Fruit fly (Drosophila melanogaster) whole organism, embryonic: ENCODE data around the gene CG15814.

Experiments used
- CG10267 ChIP-seq: fragments of 200-800 bp; sonication (Bioruptor generic); optimal IDR thresholded peaks from 2 replicates; lab custom pipeline; 2018; ENCODE audit warnings: missing biosample characterization, mild to moderate bottlenecking, missing genetic modification characterization, moderate library complexity
- CG11247 ChIP-seq: fragments of 200-800 bp; sonication (Bioruptor generic); IDR thresholded peaks from 2 replicates; pipeline ENCODE4 v1.3.6; 2022; ENCODE audit warnings: missing biosample characterization, missing genetic modification characterization
- CG11560 ChIP-seq: fragments of 200-800 bp; sonication (Bioruptor generic); IDR thresholded peaks from 3 replicates; pipeline ENCODE4 v1.3.6; 2022; ENCODE audit warnings: missing biosample characterization, missing genetic modification characterization
- CG12391 ChIP-seq: fragments of 200-800 bp; sonication (Bioruptor generic); optimal IDR thresholded peaks from 3 replicates; lab custom pipeline; 2018; ENCODE audit warnings: missing biosample characterization, mild to moderate bottlenecking, missing genetic modification characterization, moderate library complexity
- CG12769 ChIP-seq: fragments of 200-800 bp; sonication (Bioruptor generic); optimal IDR thresholded peaks from 2 replicates; lab custom pipeline; 2019; ENCODE audit warnings: missing biosample characterization, mild to moderate bottlenecking, missing genetic modification characterization, moderate library complexity
- CG16813 ChIP-seq: fragments of 200-800 bp; sonication (Bioruptor generic); IDR thresholded peaks from 3 replicates; pipeline ENCODE4 v1.3.6; 2022; ENCODE audit warnings: missing biosample characterization, missing genetic modification characterization; ENCODE audit not compliant: partially characterized antibody
- CG16815 ChIP-seq: fragments of 200-800 bp; sonication (Bioruptor generic); optimal IDR thresholded peaks from 3 replicates; lab custom pipeline; 2017; ENCODE audit warnings: missing biosample characterization, mild to moderate bottlenecking, missing genetic modification characterization
- CG17361 ChIP-seq: fragments of 200-800 bp; sonication (Bioruptor generic); IDR thresholded peaks from 3 replicates; pipeline ENCODE4 v1.3.6; 2022; ENCODE audit warnings: missing biosample characterization, missing genetic modification characterization
- CG17912 ChIP-seq: fragments of 200-800 bp; sonication (Bioruptor generic); optimal IDR thresholded peaks from 2 replicates; lab custom pipeline; 2018; ENCODE audit warnings: missing biosample characterization, mild to moderate bottlenecking, missing genetic modification characterization
- CG2199 ChIP-seq: fragments of 200-800 bp; sonication (Bioruptor generic); IDR thresholded peaks from 3 replicates; pipeline ENCODE4 v1.3.6; 2022; ENCODE audit warnings: missing biosample characterization, missing genetic modification characterization
- CG2678 ChIP-seq: fragments of 200-800 bp; sonication (Bioruptor generic); optimal IDR thresholded peaks from 3 replicates; lab custom pipeline; 2019; ENCODE audit warnings: missing biosample characterization, mild to moderate bottlenecking, missing genetic modification characterization, moderate library complexity
- CG3847 ChIP-seq: fragments of 200-800 bp; sonication (Bioruptor generic); IDR thresholded peaks from 2 replicates; pipeline ENCODE4 v1.3.6; 2022; ENCODE audit warnings: missing biosample characterization, missing genetic modification characterization
- CG5245 ChIP-seq: fragments of 200-800 bp; sonication (Bioruptor generic); optimal IDR thresholded peaks from 3 replicates; lab custom pipeline; 2016; ENCODE audit warnings: missing biosample characterization, missing genetic modification characterization
- CG7839 ChIP-seq: fragments of 200-800 bp; sonication (Bioruptor generic); optimal IDR thresholded peaks from 3 replicates; lab custom pipeline; 2018; ENCODE audit warnings: missing biosample characterization, mild to moderate bottlenecking, missing genetic modification characterization, moderate library complexity
- CG8089 ChIP-seq: fragments of 200-800 bp; sonication (Bioruptor generic); optimal IDR thresholded peaks from 3 replicates; lab custom pipeline; 2016; ENCODE audit warnings: missing biosample characterization, missing genetic modification characterization
- CG8478 ChIP-seq: fragments of >200 bp; optimal IDR thresholded peaks from 2 replicates; lab custom pipeline; 2018
- CG9932 ChIP-seq: fragments of 200-800 bp; sonication (Bioruptor generic); IDR thresholded peaks from 2 replicates; pipeline ENCODE4 v1.3.6; 2022; ENCODE audit warnings: missing biosample characterization, missing genetic modification characterization
- Dbx ChIP-seq: fragments of 200-800 bp; sonication (Bioruptor generic); IDR thresholded peaks from 3 replicates; pipeline ENCODE4 v1.3.6; 2022; ENCODE audit warnings: missing biosample characterization, missing genetic modification characterization
- Dek ChIP-seq: fragments of 200-800 bp; sonication (Bioruptor generic); optimal IDR thresholded peaks from 3 replicates; lab custom pipeline; 2019; ENCODE audit warnings: missing biosample characterization, mild to moderate bottlenecking, missing genetic modification characterization, moderate library complexity
- Fer2 ChIP-seq: fragments of 200-800 bp; sonication (Bioruptor generic); optimal IDR thresholded peaks from 2 replicates; lab custom pipeline; 2018; ENCODE audit warnings: missing biosample characterization, mild to moderate bottlenecking, missing genetic modification characterization, moderate library complexity
- HLHmδ ChIP-seq: fragments of 200-800 bp; sonication (Bioruptor generic); optimal IDR thresholded peaks from 2 replicates; lab custom pipeline; 2018; ENCODE audit warnings: missing biosample characterization, mild to moderate bottlenecking, missing genetic modification characterization, moderate library complexity
- Hsf ChIP-seq: fragments of 200-800 bp; sonication (Bioruptor generic); optimal IDR thresholded peaks from 3 replicates; lab custom pipeline; 2016; ENCODE audit warnings: missing biosample characterization, missing genetic modification characterization
- Lhr ChIP-seq: fragments of 200-800 bp; sonication (Bioruptor generic); optimal IDR thresholded peaks from 3 replicates; lab custom pipeline; 2017; ENCODE audit warnings: mild to moderate bottlenecking, missing biosample characterization, missing genetic modification reagents, missing genetic modification characterization
- MBD-R2 ChIP-seq: fragments of 200-800 bp; sonication (Bioruptor generic); IDR thresholded peaks from 2 replicates; pipeline ENCODE4 v1.3.6; 2022; ENCODE audit warnings: missing biosample characterization, missing genetic modification characterization
- Med ChIP-seq: fragments of 200-800 bp; sonication (Bioruptor generic); peaks from one replicate; lab custom pipeline; 2016; ENCODE audit warnings: missing biosample characterization, missing genetic modification characterization, mild to moderate bottlenecking, inconsistent platforms, moderate library complexity
- Nf-YC ChIP-seq: fragments of 200-800 bp; optimal IDR thresholded peaks from 3 replicates; lab custom pipeline; 2019; ENCODE audit warnings: missing biosample characterization, mild to moderate bottlenecking, missing genetic modification characterization, moderate library complexity
- Rfx ChIP-seq: fragments of 200-800 bp; sonication (Bioruptor generic); IDR thresholded peaks from 2 replicates; pipeline ENCODE4 v1.3.6; 2022; ENCODE audit warnings: missing biosample characterization, missing genetic modification characterization
- Vsx1 ChIP-seq: fragments of 200-800 bp; sonication (Bioruptor generic); optimal IDR thresholded peaks from 2 replicates; lab custom pipeline; 2017; ENCODE audit warnings: missing biosample characterization, mild to moderate bottlenecking, missing genetic modification characterization, missing genetic modification reagents
- ab ChIP-seq: fragments of 200-800 bp; sonication (Bioruptor generic); optimal IDR thresholded peaks from 2 replicates; lab custom pipeline; 2016; ENCODE audit warnings: missing biosample characterization, missing genetic modification characterization
- abd-A ChIP-seq: fragments of 200-800 bp; sonication (Bioruptor generic); optimal IDR thresholded peaks from 3 replicates; lab custom pipeline; 2019; ENCODE audit warnings: missing biosample characterization, mild to moderate bottlenecking, missing genetic modification characterization, moderate library complexity
- amos ChIP-seq: fragments of 200-800 bp; sonication (Bioruptor generic); IDR thresholded peaks from 2 replicates; pipeline ENCODE4 v1.3.6; 2022; ENCODE audit warnings: missing biosample characterization, missing genetic modification characterization; ENCODE audit not compliant: partially characterized antibody
- ase ChIP-seq: fragments of 200-800 bp; sonication (Bioruptor generic); IDR thresholded peaks from 3 replicates; pipeline ENCODE4 v1.3.6; 2022; ENCODE audit warnings: missing biosample characterization, missing genetic modification characterization
- bab2 ChIP-seq: fragments of 200-800 bp; sonication (Bioruptor generic); optimal IDR thresholded peaks from 2 replicates; lab custom pipeline; 2016; ENCODE audit warnings: missing biosample characterization, missing genetic modification characterization
- bbx ChIP-seq: fragments of 200-800 bp; sonication (Bioruptor generic); IDR thresholded peaks from 2 replicates; pipeline ENCODE4 v1.3.6; 2022; ENCODE audit warnings: missing biosample characterization, missing genetic modification characterization; ENCODE audit not compliant: partially characterized antibody
- bcd ChIP-seq: fragments of 200-800 bp; sonication (Bioruptor generic); optimal IDR thresholded peaks from 2 replicates; lab custom pipeline; 2017; ENCODE audit warnings: missing biosample characterization, mild to moderate bottlenecking, missing genetic modification characterization
- crp ChIP-seq, 2 experiments: fragments of 200-800 bp; sonication (Bioruptor generic); optimal IDR thresholded peaks; 2 replicates in 1 of 2; 3 replicates in 1 of 2; lab custom pipeline; 2017; ENCODE audit warnings: missing biosample characterization in 2 of 2, missing genetic modification characterization in 2 of 2, mild to moderate bottlenecking in 1 of 2, moderate library complexity in 1 of 2
- dpn ChIP-seq, 2 experiments: fragments of 200-800 bp; sonication (Bioruptor generic); optimal IDR thresholded peaks; 3 replicates each; lab custom pipeline; 2016; ENCODE audit warnings: missing biosample characterization in 2 of 2, missing genetic modification characterization in 2 of 2
- grau ChIP-seq: fragments of 200-800 bp; optimal IDR thresholded peaks from 3 replicates; lab custom pipeline; 2019; ENCODE audit warnings: missing biosample characterization, mild to moderate bottlenecking, missing genetic modification characterization, moderate library complexity
- hbn ChIP-seq: fragments of 200-800 bp; sonication (Bioruptor generic); IDR thresholded peaks from 2 replicates; pipeline ENCODE4 v1.3.6; 2022; ENCODE audit warnings: missing biosample characterization, missing genetic modification characterization; ENCODE audit not compliant: partially characterized antibody
- her ChIP-seq: fragments of 200-800 bp; sonication (Bioruptor generic); optimal IDR thresholded peaks from 2 replicates; lab custom pipeline; 2016; ENCODE audit warnings: missing biosample characterization, missing genetic modification characterization
- lbe ChIP-seq: fragments of 200-800 bp; sonication (Bioruptor generic); optimal IDR thresholded peaks from 2 replicates; lab custom pipeline; 2016; ENCODE audit warnings: missing biosample characterization, mild to moderate bottlenecking, missing genetic modification characterization
- lilli ChIP-seq: fragments of 200-800 bp; sonication (Bioruptor generic); optimal IDR thresholded peaks from 3 replicates; lab custom pipeline; 2016; ENCODE audit warnings: missing biosample characterization, missing genetic modification characterization
- mam ChIP-seq: fragments of 200-800 bp; sonication (Bioruptor generic); optimal IDR thresholded peaks from 3 replicates; lab custom pipeline; 2016; ENCODE audit warnings: missing biosample characterization, missing genetic modification characterization
- pzg ChIP-seq: fragments of 200-800 bp; sonication (Bioruptor generic); optimal IDR thresholded peaks from 3 replicates; lab custom pipeline; 2018; ENCODE audit warnings: missing biosample characterization, mild to moderate bottlenecking, missing genetic modification characterization, moderate library complexity
- repo ChIP-seq: fragments of 200-800 bp; sonication (Bioruptor generic); optimal IDR thresholded peaks from 2 replicates; lab custom pipeline; 2016; ENCODE audit warnings: missing biosample characterization, missing genetic modification characterization
- sens ChIP-seq: fragments of 200-800 bp; sonication (Bioruptor generic); peaks from one replicate; lab custom pipeline; 2016; ENCODE audit warnings: missing biosample characterization, missing genetic modification characterization
- sim ChIP-seq: fragments of 200-800 bp; sonication (Bioruptor generic); IDR thresholded peaks from 2 replicates; pipeline ENCODE4 v1.3.6; 2022; ENCODE audit warnings: missing biosample characterization, missing genetic modification characterization
- slbo ChIP-seq: fragments of 200-800 bp; sonication (Bioruptor generic); IDR thresholded peaks from 2 replicates; pipeline ENCODE4 v1.3.6; 2022; ENCODE audit warnings: missing biosample characterization, missing genetic modification characterization
- tin ChIP-seq: fragments of 200-800 bp; sonication (Bioruptor generic); optimal IDR thresholded peaks from 3 replicates; lab custom pipeline; 2016; ENCODE audit warnings: missing biosample characterization, missing genetic modification characterization
- trem ChIP-seq: fragments of 200-800 bp; optimal IDR thresholded peaks from 3 replicates; lab custom pipeline; 2019; ENCODE audit warnings: missing biosample characterization, mild to moderate bottlenecking, missing genetic modification characterization, moderate library complexity

The CG15814 gene

dm6 chrX:17820252-17820651 is 29.9 kb downstream of the CG15814 start (continued):
- TF ChIP-seq Nf-YC (tag; lab: Kevin White, UChicago) (peak; percentile 29), HLHmδ (GFP tag; lab: Kevin White, UChicago) (no peak), amos (peak; percentile 59), CG10267 (tag; lab: Kevin White, UChicago) (peak; percentile 25), CG8089 (GFP tag; lab: Kevin White, UChicago) (peak; percentile 8), lbe (GFP tag; lab: Kevin White, UChicago) (no peak), bbx (GFP tag; lab: Robert Waterston, UW) (0 out of 2 replicates have a peak, but pooled peaks have one; percentile 9), CG3847 (peak; percentile 30), bcd (GFP tag; lab: Kevin White, UChicago) (peak; percentile 14), Fer2 (tag; lab: Kevin White, UChicago) (no peak), Med (GFP tag; lab: Kevin White, UChicago) (peak; percentile 85), bab2 (GFP tag; lab: Kevin White, UChicago) (peak; percentile 3), CG7839 (peak; percentile 47), MBD-R2 (peak; percentile 19; the same call in 1 of the 2 replicates), grau (peak; percentile 43), CG17361 (GFP tag; lab: Robert Waterston, UW) (peak; percentile 39; the same call in 1 of the 3 replicates), CG17912 (GFP tag; lab: Kevin White, UChicago) (peak; percentile 21), crp (GFP tag; optimal IDR thresholded peaks at IDR 0.05; lab: Kevin White, UChicago) (no peak), ab (GFP tag; lab: Kevin White, UChicago) (no peak), Rfx (GFP tag; lab: Robert Waterston, UW) (peak; percentile 72), CG8478 (lab: Kevin White, UChicago) (peak; percentile 5), slbo (peak; percentile 59; the same call in 1 of the 2 replicates), CG5245 (peak; percentile 27), ase (GFP tag; lab: Robert Waterston, UW) (0 out of 3 replicates have a peak, but pooled peaks have one; percentile 15), repo (GFP tag; lab: Kevin White, UChicago) (no peak), Lhr (GFP tag; lab: Kevin White, UChicago) (peak; percentile 56), CG16815 (GFP tag; lab: Kevin White, UChicago) (no peak), Dbx (GFP tag; lab: Robert Waterston, UW) (0 out of 3 replicates have a peak, but pooled peaks have one; percentile 32), CG2199 (GFP tag; lab: Robert Waterston, UW) (peak; percentile 85; the same call in 1 of the 3 replicates), CG12391 (peak; percentile 19), trem (tag; lab: Kevin White, UChicago) (peak; percentile 30), CG2678 (tag; lab: Kevin White, UChicago) (peak; percentile 25), lilli (GFP tag; lab: Kevin White, UChicago) (peak; percentile 35), CG12769 (peak; percentile 31), hbn (no peak), sens (GFP tag; lab: Kevin White, UChicago) (peak; percentile 62), mam (GFP tag; lab: Kevin White, UChicago) (peak; percentile 16), Dek (tag; lab: Kevin White, UChicago) (peak; percentile 16), her (no peak), tin (GFP tag; lab: Kevin White, UChicago) (peak; percentile 28), Vsx1 (no peak), dpn (GFP tag; optimal IDR thresholded peaks at IDR 0.05; lab: Kevin White, UChicago) (peak in 1 of 2 experiments; percentile 56), CG11247 (GFP tag; lab: Robert Waterston, UW) (peak; percentile 60), sim (no peak), abd-A (tag; lab: Kevin White, UChicago) (peak; percentile 40), CG16813 (0 out of 3 replicates have a peak, but pooled peaks have one; percentile 33), CG11560 (tag; lab: Robert Waterston, UW) (peak; percentile 48; the same call in 1 of the 3 replicates), Hsf (peak; percentile 45), CG9932 (GFP tag; lab: Robert Waterston, UW) (peak; percentile 58), pzg (GFP tag; lab: Kevin White, UChicago) (peak; percentile 17)
